3 fruit fly cellular contexts compared by ENCODE assay signal in the genomic region with DNA sequence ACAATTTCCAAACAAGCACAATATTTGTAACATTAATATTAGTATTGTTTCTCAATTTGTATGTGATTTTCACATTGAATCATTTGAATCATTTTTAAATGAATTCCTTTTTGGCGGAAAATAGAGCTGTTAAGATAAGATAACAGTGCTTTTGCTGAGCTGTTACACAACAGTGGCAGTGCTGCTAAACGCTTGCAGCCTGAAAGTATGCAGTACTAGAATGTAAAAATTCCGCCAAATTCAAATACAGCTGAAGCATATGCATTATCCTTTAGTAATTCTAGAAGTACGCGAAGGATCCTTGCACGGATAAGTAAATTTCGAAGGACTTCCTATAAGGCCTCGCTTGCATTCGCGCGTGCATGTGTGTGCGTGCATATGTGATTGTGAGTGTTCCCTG.
A peak's percentile ranks its signal among the peaks of the same experiment; 100 is the strongest.
TF ChIP-seq lines count a peak whose summit lies in the region.

No protein-coding gene starts in this region.

- no peak for TF ChIP-seq CTCF in whole organism, embryonic (GFP tag; optimal IDR thresholded peaks at IDR 0.05; lab: Kevin White, UChicago)

TF ChIP-seq in whole organism, embryonic, 481 proteins besides CTCF, POLR2A, EP300 and RAD21:
- TF ChIP-seq Rx (GFP tag; IDR thresholded peaks at IDR 0.05; lab: Robert Waterston, UW) = no peak
- TF ChIP-seq Aef1 (GFP tag; IDR thresholded peaks at IDR 0.05; lab: Robert Waterston, UW) = no peak
- peak; percentile 26 for TF ChIP-seq pzg (GFP tag; optimal IDR thresholded peaks at IDR 0.05; lab: Kevin White, UChicago)
- TF ChIP-seq CG18619 (GFP tag; optimal IDR thresholded peaks at IDR 0.05; lab: Kevin White, UChicago) = no peak
- TF ChIP-seq CG17361 (GFP tag; IDR thresholded peaks at IDR 0.05; lab: Robert Waterston, UW) = no peak
- no peak for TF ChIP-seq H2.0 (GFP tag; IDR thresholded peaks at IDR 0.05; lab: Robert Waterston, UW)
- TF ChIP-seq CG31224 (GFP tag; IDR thresholded peaks at IDR 0.05; lab: Robert Waterston, UW) = no peak
- no peak for TF ChIP-seq caup (GFP tag; optimal IDR thresholded peaks at IDR 0.05; lab: Kevin White, UChicago; ENCODE audit: severe bottlenecking)
- peak; percentile 88 for TF ChIP-seq CG10267 (tag; optimal IDR thresholded peaks at IDR 0.05; lab: Kevin White, UChicago)
- TF ChIP-seq sug (tag; optimal IDR thresholded peaks at IDR 0.05; lab: Kevin White, UChicago) = no peak
- TF ChIP-seq Neu2 (GFP tag; optimal IDR thresholded peaks at IDR 0.05; lab: Kevin White, UChicago; ENCODE audit: borderline replicate concordance) = no peak
- no peak for TF ChIP-seq Xrp1 (GFP tag; IDR thresholded peaks at IDR 0.05; lab: Robert Waterston, UW)
- no peak for TF ChIP-seq H15 (GFP tag; IDR thresholded peaks at IDR 0.05; lab: Robert Waterston, UW)
- TF ChIP-seq Adf1 (GFP tag; IDR thresholded peaks at IDR 0.05; lab: Robert Waterston, UW) = no peak
- TF ChIP-seq exex (tag; optimal IDR thresholded peaks at IDR 0.05; lab: Kevin White, UChicago) = no peak
- peak; percentile 62 for TF ChIP-seq Med (GFP tag; lab: Kevin White, UChicago)
- TF ChIP-seq E2f2 (GFP tag; IDR thresholded peaks at IDR 0.05; lab: Robert Waterston, UW) = peak; percentile 93
- TF ChIP-seq Jarid2 (GFP tag; optimal IDR thresholded peaks at IDR 0.05; lab: Kevin White, UChicago) = no peak
- peak; percentile 87 for TF ChIP-seq Dp (GFP tag; optimal IDR thresholded peaks at IDR 0.05; lab: Kevin White, UChicago)
- no peak for TF ChIP-seq ewg (GFP tag; optimal IDR thresholded peaks at IDR 0.05; lab: Kevin White, UChicago)
- peak in 1 of 2 experiments; percentile 51 for TF ChIP-seq crp (GFP tag; optimal IDR thresholded peaks at IDR 0.05; lab: Kevin White, UChicago)
- no peak for TF ChIP-seq amos (GFP tag; IDR thresholded peaks at IDR 0.05; lab: Robert Waterston, UW; ENCODE audit: partially characterized antibody)
- TF ChIP-seq stwl (tag; optimal IDR thresholded peaks at IDR 0.05; lab: Kevin White, UChicago) = peak; percentile 54
- TF ChIP-seq sens (GFP tag; lab: Kevin White, UChicago) = peak; percentile 65
- TF ChIP-seq Side (GFP tag; optimal IDR thresholded peaks at IDR 0.05; lab: Kevin White, UChicago) = no peak
- no peak for TF ChIP-seq ttk (GFP tag; IDR thresholded peaks at IDR 0.05; lab: Robert Waterston, UW)
- TF ChIP-seq CG6765 (GFP tag; optimal IDR thresholded peaks at IDR 0.05; lab: Kevin White, UChicago) = no peak

TF ChIP-seq in whole organism, prepupa, 60 proteins besides CTCF, POLR2A, EP300 and RAD21:
- TF ChIP-seq Eip78C (GFP tag; lab: Kevin White, UChicago) (peak; percentile 28), CG6808 (GFP tag; optimal IDR thresholded peaks at IDR 0.05; lab: Kevin White, UChicago) (no peak)

TF ChIP-seq in whole organism, wandering third instar larva, 38 proteins besides CTCF, POLR2A, EP300 and RAD21:
- TF ChIP-seq Myc (optimal IDR thresholded peaks at IDR 0.05; lab: Kevin White, UChicago) (peak; percentile 28), pan (optimal IDR thresholded peaks at IDR 0.05; lab: Kevin White, UChicago) (no peak), Hnf4 (GFP tag; optimal IDR thresholded peaks at IDR 0.05; lab: Kevin White, UChicago) (no peak)
